Fruit fly (Drosophila melanogaster) whole organism, embryonic: ENCODE measurements around the gene snk.

Experiments used
- Adf1 ChIP-seq: fragments of 200-800 bp; sonication (Bioruptor generic); IDR thresholded peaks from 2 replicates; pipeline ENCODE4 v1.3.6; 2022; ENCODE audit warnings: missing biosample characterization, missing genetic modification characterization
- Bdp1 ChIP-seq: fragments of 200-800 bp; sonication (Bioruptor generic); optimal IDR thresholded peaks from 3 replicates; lab custom pipeline; 2016; ENCODE audit warnings: missing biosample characterization, missing genetic modification characterization
- Bgb ChIP-seq: fragments of 200-800 bp; sonication (Bioruptor generic); IDR thresholded peaks from 2 replicates; pipeline ENCODE4 v1.3.6; 2022; ENCODE audit warnings: missing biosample characterization, missing genetic modification characterization; ENCODE audit not compliant: partially characterized antibody
- CG11723 ChIP-seq: fragments of 200-800 bp; sonication (Bioruptor generic); optimal IDR thresholded peaks from 2 replicates; lab custom pipeline; 2017; ENCODE audit warnings: missing biosample characterization, mild to moderate bottlenecking, missing genetic modification characterization
- CG12299 ChIP-seq: fragments of 200-800 bp; sonication (Bioruptor generic); optimal IDR thresholded peaks from 2 replicates; lab custom pipeline; 2018; ENCODE audit warnings: missing biosample characterization, mild to moderate bottlenecking, missing genetic modification characterization
- CG12659 ChIP-seq: fragments of 200-800 bp; sonication (Bioruptor generic); optimal IDR thresholded peaks from 3 replicates; lab custom pipeline; 2017; ENCODE audit warnings: mild to moderate bottlenecking, missing biosample characterization, missing genetic modification reagents, missing genetic modification characterization
- CG14710 ChIP-seq: fragments of 200-800 bp; sonication (Bioruptor generic); optimal IDR thresholded peaks from 3 replicates; lab custom pipeline; 2019; ENCODE audit warnings: missing biosample characterization, mild to moderate bottlenecking, missing genetic modification characterization, moderate library complexity
- CG17186 ChIP-seq: fragments of 200-800 bp; sonication (Bioruptor generic); optimal IDR thresholded peaks from 3 replicates; lab custom pipeline; 2017; ENCODE audit warnings: missing biosample characterization, missing genetic modification reagents, missing genetic modification characterization
- CG31441 ChIP-seq: fragments of 200-800 bp; sonication (Bioruptor generic); IDR thresholded peaks from 2 replicates; pipeline ENCODE4 v1.3.6; 2022; ENCODE audit warnings: missing biosample characterization, missing genetic modification characterization
- CG34422 ChIP-seq: fragments of 200-800 bp; sonication (Bioruptor generic); IDR thresholded peaks from 3 replicates; pipeline ENCODE4 v1.3.6; 2022; ENCODE audit warnings: missing biosample characterization, missing genetic modification characterization
- CG4820 ChIP-seq: fragments of 200-800 bp; sonication (Bioruptor generic); optimal IDR thresholded peaks from 3 replicates; lab custom pipeline; 2016; ENCODE audit warnings: missing biosample characterization, missing genetic modification characterization
- CG7271 ChIP-seq: fragments of 200-800 bp; sonication (Bioruptor generic); optimal IDR thresholded peaks from 2 replicates; lab custom pipeline; 2018; ENCODE audit warnings: missing biosample characterization, mild to moderate bottlenecking, missing genetic modification characterization, moderate library complexity
- CG7839 ChIP-seq: fragments of 200-800 bp; sonication (Bioruptor generic); optimal IDR thresholded peaks from 3 replicates; lab custom pipeline; 2018; ENCODE audit warnings: missing biosample characterization, mild to moderate bottlenecking, missing genetic modification characterization, moderate library complexity
- CG7928 ChIP-seq: fragments of 200-800 bp; sonication (Bioruptor generic); optimal IDR thresholded peaks from 2 replicates; lab custom pipeline; 2017; ENCODE audit warnings: missing biosample characterization, mild to moderate bottlenecking, missing genetic modification characterization
- CG8089 ChIP-seq: fragments of 200-800 bp; sonication (Bioruptor generic); optimal IDR thresholded peaks from 3 replicates; lab custom pipeline; 2016; ENCODE audit warnings: missing biosample characterization, missing genetic modification characterization
- CG9215 ChIP-seq: fragments of 200-800 bp; sonication (Bioruptor generic); IDR thresholded peaks from 2 replicates; pipeline ENCODE4 v1.3.6; 2022; ENCODE audit warnings: missing biosample characterization, missing genetic modification characterization
- Dll ChIP-seq: fragments of 200-800 bp; sonication (Bioruptor generic); IDR thresholded peaks from 4 replicates; pipeline ENCODE4 v1.3.6; 2022; ENCODE audit warnings: missing biosample characterization, missing genetic modification characterization; ENCODE audit not compliant: partially characterized antibody
- Elba2 ChIP-seq: fragments of 200-800 bp; sonication (Bioruptor generic); optimal IDR thresholded peaks from 3 replicates; lab custom pipeline; 2016; ENCODE audit warnings: missing biosample characterization, missing genetic modification characterization
- HLHmδ ChIP-seq: fragments of 200-800 bp; sonication (Bioruptor generic); optimal IDR thresholded peaks from 2 replicates; lab custom pipeline; 2018; ENCODE audit warnings: missing biosample characterization, mild to moderate bottlenecking, missing genetic modification characterization, moderate library complexity
- HmgD ChIP-seq: fragments of 200-800 bp; sonication (Bioruptor generic); optimal IDR thresholded peaks from 3 replicates; lab custom pipeline; 2016; ENCODE audit warnings: missing biosample characterization, missing genetic modification characterization
- Hsf ChIP-seq: fragments of 200-800 bp; sonication (Bioruptor generic); optimal IDR thresholded peaks from 3 replicates; lab custom pipeline; 2016; ENCODE audit warnings: missing biosample characterization, missing genetic modification characterization
- Lim3 ChIP-seq: fragments of 200-800 bp; sonication (Bioruptor generic); IDR thresholded peaks from 2 replicates; pipeline ENCODE4 v1.3.6; 2022; ENCODE audit warnings: missing biosample characterization, missing genetic modification characterization
- MESR4 ChIP-seq: fragments of 200-800 bp; sonication (Bioruptor generic); optimal IDR thresholded peaks from 2 replicates; lab custom pipeline; 2018; ENCODE audit warnings: missing biosample characterization, mild to moderate bottlenecking, missing genetic modification characterization, moderate library complexity
- Med ChIP-seq: fragments of 200-800 bp; sonication (Bioruptor generic); peaks from one replicate; lab custom pipeline; 2016; ENCODE audit warnings: missing biosample characterization, missing genetic modification characterization, mild to moderate bottlenecking, inconsistent platforms, moderate library complexity
- Myb ChIP-seq: fragments of 200-800 bp; sonication (Bioruptor generic); optimal IDR thresholded peaks from 2 replicates; lab custom pipeline; 2016; ENCODE audit warnings: missing biosample characterization, missing genetic modification characterization
- NFAT ChIP-seq: fragments of 200-800 bp; sonication (Bioruptor generic); IDR thresholded peaks from 2 replicates; pipeline ENCODE4 v1.3.6; 2022; ENCODE audit warnings: missing biosample characterization, missing genetic modification characterization
- Nf-YB ChIP-seq: fragments of 200-800 bp; sonication (Bioruptor generic); optimal IDR thresholded peaks from 3 replicates; lab custom pipeline; 2019; ENCODE audit warnings: missing biosample characterization, mild to moderate bottlenecking, missing genetic modification characterization, moderate library complexity
- Optix ChIP-seq: fragments of 200-800 bp; sonication (Bioruptor generic); IDR thresholded peaks from 3 replicates; pipeline ENCODE4 v1.3.6; 2022; ENCODE audit warnings: missing biosample characterization, missing genetic modification characterization
- Pdp1 ChIP-seq, 2 experiments: fragments of 200-800 bp; sonication (Bioruptor generic); optimal IDR thresholded peaks; 3 replicates each; lab custom pipeline; 2016; ENCODE audit warnings: missing biosample characterization in 2 of 2, missing genetic modification characterization in 2 of 2, mild to moderate bottlenecking in 1 of 2, moderate library complexity in 1 of 2
- Trl ChIP-seq, 3 experiments: fragments of >200 bp in 2 of 3; fragments of 200-800 bp in 1 of 3; sonication (Bioruptor generic) in 1 of 3; optimal IDR thresholded peaks; 2 replicates in 1 of 3; 3 replicates in 2 of 3; lab custom pipeline; 2016 to 2017; ENCODE audit warnings: missing biosample characterization in 1 of 3, missing genetic modification characterization in 1 of 3
- ap ChIP-seq: fragments of 200-800 bp; sonication (Bioruptor generic); IDR thresholded peaks from 2 replicates; pipeline ENCODE4 v1.3.6; 2022; ENCODE audit warnings: missing biosample characterization, missing genetic modification characterization
- bowl ChIP-seq: fragments of 200-800 bp; sonication (Bioruptor generic); IDR thresholded peaks from 2 replicates; pipeline ENCODE4 v1.3.6; 2022; ENCODE audit warnings: missing biosample characterization, missing genetic modification characterization
- chm ChIP-seq: fragments of 200-800 bp; sonication (Bioruptor generic); IDR thresholded peaks from 2 replicates; pipeline ENCODE4 v1.3.6; 2022; ENCODE audit warnings: missing biosample characterization, missing genetic modification characterization
- crol ChIP-seq: fragments of 200-800 bp; sonication (Bioruptor generic); IDR thresholded peaks from 2 replicates; pipeline ENCODE4 v1.3.6; 2022; ENCODE audit warnings: missing biosample characterization, missing genetic modification characterization
- crp ChIP-seq, 2 experiments: fragments of 200-800 bp; sonication (Bioruptor generic); optimal IDR thresholded peaks; 2 replicates in 1 of 2; 3 replicates in 1 of 2; lab custom pipeline; 2017; ENCODE audit warnings: missing biosample characterization in 2 of 2, missing genetic modification characterization in 2 of 2, mild to moderate bottlenecking in 1 of 2, moderate library complexity in 1 of 2
- fd3F ChIP-seq: fragments of 200-800 bp; sonication (Bioruptor generic); optimal IDR thresholded peaks from 2 replicates; lab custom pipeline; 2018; ENCODE audit warnings: missing biosample characterization, mild to moderate bottlenecking, missing genetic modification characterization, moderate library complexity
- gce ChIP-seq: fragments of 200-800 bp; sonication (Bioruptor generic); IDR thresholded peaks from 3 replicates; pipeline ENCODE4 v1.3.6; 2022; ENCODE audit warnings: missing biosample characterization, missing genetic modification characterization
- grau ChIP-seq: fragments of 200-800 bp; optimal IDR thresholded peaks from 3 replicates; lab custom pipeline; 2019; ENCODE audit warnings: missing biosample characterization, mild to moderate bottlenecking, missing genetic modification characterization, moderate library complexity
- jigr1 ChIP-seq: fragments of 200-800 bp; sonication (Bioruptor generic); IDR thresholded peaks from 3 replicates; pipeline ENCODE4 v1.3.6; 2022; ENCODE audit warnings: missing biosample characterization, missing genetic modification characterization
- nerfin-1 ChIP-seq: fragments of 200-800 bp; sonication (Bioruptor generic); optimal IDR thresholded peaks from 3 replicates; lab custom pipeline; 2019; ENCODE audit warnings: missing biosample characterization, mild to moderate bottlenecking, missing genetic modification characterization, moderate library complexity
- nom ChIP-seq: fragments of 200-800 bp; sonication (Bioruptor generic); optimal IDR thresholded peaks from 2 replicates; lab custom pipeline; 2017; ENCODE audit warnings: missing biosample characterization, missing genetic modification characterization, mild to moderate bottlenecking, moderate library complexity, missing genetic modification reagents
- peb ChIP-seq: fragments of 200-800 bp; sonication (Bioruptor generic); IDR thresholded peaks from 2 replicates; pipeline ENCODE4 v1.3.6; 2022; ENCODE audit warnings: missing biosample characterization, missing genetic modification characterization
- phol ChIP-seq: fragments of 200-800 bp; sonication (Bioruptor generic); optimal IDR thresholded peaks from 3 replicates; lab custom pipeline; 2018; ENCODE audit warnings: missing biosample characterization, mild to moderate bottlenecking, missing genetic modification characterization, moderate library complexity
- pzg ChIP-seq: fragments of 200-800 bp; sonication (Bioruptor generic); optimal IDR thresholded peaks from 3 replicates; lab custom pipeline; 2018; ENCODE audit warnings: missing biosample characterization, mild to moderate bottlenecking, missing genetic modification characterization, moderate library complexity
- ranshi ChIP-seq: fragments of 200-800 bp; sonication (Bioruptor generic); IDR thresholded peaks from 2 replicates; pipeline ENCODE4 v1.3.6; 2022; ENCODE audit warnings: missing biosample characterization, missing genetic modification characterization
- sd ChIP-seq: fragments of 200-800 bp; sonication (Bioruptor generic); optimal IDR thresholded peaks from 3 replicates; lab custom pipeline; 2018; ENCODE audit warnings: missing biosample characterization, mild to moderate bottlenecking, missing genetic modification characterization, moderate library complexity
- shn ChIP-seq: fragments of 200-800 bp; sonication (Bioruptor generic); optimal IDR thresholded peaks from 3 replicates; lab custom pipeline; 2016; ENCODE audit warnings: missing biosample characterization, missing genetic modification characterization
- ttk ChIP-seq: fragments of 200-800 bp; sonication (Bioruptor generic); IDR thresholded peaks from 2 replicates; pipeline ENCODE4 v2.1.2; 2022; ENCODE audit warnings: missing biosample characterization, missing genetic modification characterization
- zf30C ChIP-seq: fragments of 200-800 bp; sonication (Bioruptor generic); optimal IDR thresholded peaks from 3 replicates; lab custom pipeline; 2018; ENCODE audit warnings: missing biosample characterization, mild to moderate bottlenecking, missing genetic modification characterization

Gene snk

DNA sequence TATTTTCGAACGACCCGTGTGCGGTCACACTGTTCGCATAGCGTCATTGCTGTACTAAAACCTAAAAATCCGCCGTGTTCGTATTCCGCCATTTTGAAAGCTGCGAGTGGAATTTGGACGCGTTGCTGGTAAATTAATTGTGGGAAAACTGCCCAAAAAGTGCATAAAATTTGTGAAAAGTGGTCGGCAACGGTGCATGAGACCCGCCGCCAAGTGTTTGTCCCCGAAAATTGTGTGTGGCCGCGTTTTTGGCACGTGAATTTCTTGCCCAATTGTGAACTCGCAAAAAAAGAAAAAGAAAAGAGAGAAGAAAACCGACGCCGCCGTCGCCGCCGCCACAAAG lies 31.0 kb downstream of the snk start, which contains the start of gene CtBP:
TSS of gene CtBP (plus strand) at position 29 of the 343 bp plus-strand sequence.
- TF ChIP-seq NFAT (GFP tag; lab: Robert Waterston, UW) (0 out of 2 replicates have a peak, but pooled peaks have one; percentile 33), MESR4 (GFP tag; lab: Kevin White, UChicago) (peak; percentile 58), ranshi (no peak), phol (peak; percentile 96), Elba2 (peak; percentile 4), zf30C (GFP tag; lab: Kevin White, UChicago) (peak; percentile 24), nom (GFP tag; lab: Kevin White, UChicago) (peak; percentile 63), gce (GFP tag; lab: Robert Waterston, UW) (no peak), grau (no peak), Med (GFP tag; lab: Kevin White, UChicago) (peak; percentile 80), CG14710 (tag; lab: Kevin White, UChicago) (peak; percentile 14), chm (GFP tag; lab: Robert Waterston, UW) (0 out of 2 replicates have a peak, but pooled peaks have one; percentile 7), CG11723 (GFP tag; lab: Kevin White, UChicago) (no peak), Nf-YB (GFP tag; lab: Kevin White, UChicago) (no peak), Adf1 (peak; percentile 23; the same call in 1 of the 2 replicates), bowl (0 out of 2 replicates have a peak, but pooled peaks have one; percentile 9), HLHmδ (GFP tag; lab: Kevin White, UChicago) (peak; percentile 47), nerfin-1 (tag; lab: Kevin White, UChicago) (peak; percentile 62), CG34422 (GFP tag; lab: Robert Waterston, UW) (peak; percentile 60; the same call in 1 of the 3 replicates), sd (tag; lab: Kevin White, UChicago) (peak; percentile 88), CG12659 (GFP tag; lab: Kevin White, UChicago) (peak; percentile 55), Bgb (GFP tag; lab: Robert Waterston, UW) (peak; percentile 40; the same call in 1 of the 2 replicates), CG17186 (GFP tag; lab: Kevin White, UChicago) (no peak)
- TF ChIP-seq, all 482 proteins: peak for 17

DNA sequence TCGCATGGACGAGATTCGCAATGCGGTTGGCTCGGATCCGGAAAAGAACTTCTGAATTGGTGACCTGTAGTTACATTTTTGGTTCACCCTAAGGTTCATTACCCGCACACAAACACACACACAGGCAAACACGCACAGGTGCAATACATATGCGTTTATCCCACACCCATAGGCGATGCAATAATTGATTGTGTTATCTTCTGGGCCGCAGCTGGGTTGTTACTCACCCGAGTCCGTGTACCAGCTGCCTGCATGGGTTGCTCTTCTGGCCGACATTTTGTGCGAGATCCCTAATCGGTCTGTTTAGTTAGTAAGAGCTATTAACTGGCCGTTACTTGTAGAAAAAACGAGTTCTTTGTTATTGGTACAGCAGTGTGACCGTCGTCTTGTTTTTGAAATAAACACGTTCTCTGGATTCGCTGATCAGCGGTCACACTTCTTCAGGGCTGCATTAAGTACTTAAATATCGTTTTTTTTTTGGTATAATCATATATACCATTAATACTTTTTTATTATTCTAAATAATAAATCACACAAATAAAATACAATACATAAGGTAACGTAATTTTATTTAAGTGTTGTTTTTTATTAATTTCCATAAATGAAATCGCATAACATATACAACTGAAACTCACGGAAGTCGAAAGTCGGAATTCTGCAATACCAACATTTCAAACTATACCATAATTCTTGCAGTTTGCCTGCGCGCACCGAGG lies 31.5 kb downstream of the snk start, which contains the start of gene CG8031:
TSS of gene CG8031 (minus strand) at position 406 of the 716 bp plus-strand sequence.
- TF ChIP-seq fd3F (GFP tag; lab: Kevin White, UChicago) (no peak), peb (GFP tag; lab: Robert Waterston, UW) (no peak), Bdp1 (GFP tag; lab: Kevin White, UChicago) (no peak), crol (GFP tag; lab: Robert Waterston, UW) (no peak), CG9215 (GFP tag; lab: Robert Waterston, UW) (no peak), jigr1 (GFP tag; lab: Robert Waterston, UW) (no peak), CG8089 (GFP tag; lab: Kevin White, UChicago) (no peak), HmgD (GFP tag; lab: Kevin White, UChicago) (no peak), CG7928 (GFP tag; lab: Kevin White, UChicago) (peak; percentile 90), Pdp1 (GFP tag; optimal IDR thresholded peaks at IDR 0.05; lab: Kevin White, UChicago) (no peak), Lim3 (GFP tag; lab: Robert Waterston, UW) (no peak), crp (GFP tag; optimal IDR thresholded peaks at IDR 0.05; lab: Kevin White, UChicago) (peak in 1 of 2 experiments; percentile 6), pzg (GFP tag; lab: Kevin White, UChicago) (peak; percentile 62), CG7839 (tag; lab: Kevin White, UChicago) (no peak), Hsf (no peak), shn (GFP tag; lab: Kevin White, UChicago) (no peak), CG31441 (GFP tag; lab: Robert Waterston, UW) (no peak), CG12299 (tag; lab: Kevin White, UChicago) (no peak), CG7271 (tag; lab: Kevin White, UChicago) (no peak), ap (GFP tag; lab: Robert Waterston, UW) (no peak), CG4820 (GFP tag; lab: Kevin White, UChicago) (no peak), ttk (no peak), Trl (optimal IDR thresholded peaks at IDR 0.05; lab: Kevin White, UChicago) (no peak), Trl (GFP tag; optimal IDR thresholded peaks at IDR 0.05; lab: Kevin White, UChicago) (no peak), Dll (GFP tag; lab: Robert Waterston, UW) (0 out of 4 replicates have a peak, but pooled peaks have one; percentile 17), Myb (GFP tag; lab: Kevin White, UChicago) (peak; percentile 35), Optix (GFP tag; lab: Robert Waterston, UW) (no peak)
